Fruit fly (Drosophila melanogaster): Measurements from ENCODE around the gene Drgx.

DNA sequence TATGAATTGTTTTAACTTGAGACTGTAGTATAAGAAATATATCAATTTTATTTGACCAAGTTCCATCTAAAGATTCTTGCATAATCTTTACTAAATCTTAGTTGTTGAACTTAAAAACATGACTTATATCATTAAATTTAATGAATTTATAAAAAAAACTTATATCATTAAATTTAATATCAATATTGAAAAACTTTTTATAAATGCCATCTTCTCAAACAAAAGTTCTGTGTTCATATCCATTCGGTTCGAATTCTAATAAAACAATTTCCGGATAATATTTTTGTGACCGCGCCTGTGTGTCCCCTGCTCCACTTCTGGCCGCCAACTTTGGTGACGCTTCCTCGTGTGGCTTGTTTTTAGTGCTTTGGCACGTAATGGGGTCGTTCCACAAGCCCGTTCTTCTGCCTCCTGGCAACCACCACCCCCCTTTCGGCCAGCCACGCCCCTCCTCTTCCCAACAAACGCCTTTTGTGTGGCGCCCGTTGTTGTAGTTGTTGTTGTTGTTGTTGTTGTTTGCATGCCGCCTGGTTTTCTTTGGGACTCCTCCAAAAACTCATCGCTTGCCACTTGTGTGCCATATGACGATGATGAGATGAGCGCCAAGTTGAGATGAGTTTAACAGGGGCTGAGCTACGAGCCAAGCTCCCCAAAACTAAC is 74.6 kb downstream of the Drgx start:
- peak; percentile 39 for TF ChIP-seq CG9948 (tag; optimal IDR thresholded peaks at IDR 0.05)
- TF ChIP-seq Ets98B (GFP tag; IDR thresholded peaks at IDR 0.05): no peak
- TF ChIP-seq CG13204 (GFP tag; optimal IDR thresholded peaks at IDR 0.05): peak; percentile 12
- TF ChIP-seq EcR (GFP tag; optimal IDR thresholded peaks at IDR 0.05): no peak
- TF ChIP-seq Pif1A (GFP tag; optimal IDR thresholded peaks at IDR 0.05): no peak
- no peak for TF ChIP-seq Pif1B (GFP tag; optimal IDR thresholded peaks at IDR 0.05)
- no peak for TF ChIP-seq CG17806 (tag; optimal IDR thresholded peaks at IDR 0.05)
- no peak for TF ChIP-seq CG10348 (GFP tag; IDR thresholded peaks at IDR 0.05)
- 0 out of 3 replicates have a peak, but pooled peaks have one; percentile 39 for TF ChIP-seq CG4496 (GFP tag; IDR thresholded peaks at IDR 0.05)
- TF ChIP-seq fd96Ca (GFP tag; IDR thresholded peaks at IDR 0.05): no peak

All from whole organism, pupa.